Worm (Caenorhabditis elegans) whole organism, L4/young adult: ENCODE results near the gene rrsr-1.

Experiments
- W03F9.2 ChIP-seq: fragments of 150-350 bp; optimal IDR thresholded peaks from 2 replicates; lab custom pipeline; 2014; ENCODE audit warnings: missing biosample characterization, missing genetic modification characterization
- dao-5 ChIP-seq: sonication (generic microtip); optimal IDR thresholded peaks from 2 replicates; lab custom pipeline; 2016; ENCODE audit warnings: missing genotype, missing genetic modification characterization, moderate library complexity, missing compliant biosample characterization
- him-1 ChIP-seq: sonication (generic microtip); optimal IDR thresholded peaks from 2 replicates; lab custom pipeline; 2016; ENCODE audit warnings: missing genotype, missing genetic modification reagents, missing genetic modification characterization, missing compliant biosample characterization

Gene rrsr-1

DNA sequence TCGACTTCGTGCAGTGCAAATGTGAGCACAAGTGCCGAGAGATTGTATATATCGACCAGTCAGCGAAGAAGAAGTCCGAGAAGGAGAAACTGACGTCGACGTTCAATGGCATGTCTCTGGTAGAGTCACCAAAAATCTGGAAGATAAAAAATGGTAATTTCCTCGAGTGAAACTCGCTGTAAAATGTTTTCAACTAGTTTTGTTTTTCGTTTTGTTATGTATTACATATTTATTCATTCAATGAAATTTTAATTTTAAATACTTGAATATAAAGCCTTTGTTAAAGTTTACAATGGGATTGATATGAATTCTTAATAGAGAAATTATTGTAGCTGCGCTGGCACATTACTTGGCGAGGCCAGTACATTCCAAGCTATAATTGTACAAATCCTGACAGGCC, 5.0 kb downstream of the rrsr-1 start:
- TF ChIP-seq dao-5 (no peak), W03F9.2 (tag; lab: Kevin White, UChicago) (no peak), him-1 (tag; lab: Kevin White, UChicago) (no peak)

DNA sequence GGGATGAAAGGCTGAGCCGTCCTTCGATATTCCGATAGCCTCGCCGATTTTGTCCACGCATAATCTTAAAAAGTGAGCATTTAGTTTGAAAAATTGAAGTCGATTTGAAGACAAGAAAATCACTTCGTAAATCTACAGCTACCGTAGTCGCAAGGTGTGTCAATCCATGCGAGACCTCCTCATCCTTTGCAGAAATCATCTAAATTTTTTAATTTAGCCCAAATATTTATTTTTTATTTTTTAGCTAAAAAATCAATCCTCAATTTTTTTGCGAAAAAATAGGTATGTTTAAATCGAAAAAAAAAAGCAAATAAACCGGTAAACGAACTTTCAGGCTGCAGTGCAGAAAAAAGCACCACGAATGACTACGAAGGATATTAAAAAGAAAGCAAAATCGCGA, 7.1 kb downstream of the rrsr-1 start, which contains the start of the genes nxf-2 and set-31:
nxf-2 (minus strand) TSS at position 101 of the 400 bp plus-strand sequence.
set-31 (plus strand) TSS at position 169 of the 400 bp plus-strand sequence.
- TF ChIP-seq dao-5 (no peak), him-1 (tag; lab: Kevin White, UChicago) (no peak), W03F9.2 (tag; lab: Kevin White, UChicago) (no peak)

DNA sequence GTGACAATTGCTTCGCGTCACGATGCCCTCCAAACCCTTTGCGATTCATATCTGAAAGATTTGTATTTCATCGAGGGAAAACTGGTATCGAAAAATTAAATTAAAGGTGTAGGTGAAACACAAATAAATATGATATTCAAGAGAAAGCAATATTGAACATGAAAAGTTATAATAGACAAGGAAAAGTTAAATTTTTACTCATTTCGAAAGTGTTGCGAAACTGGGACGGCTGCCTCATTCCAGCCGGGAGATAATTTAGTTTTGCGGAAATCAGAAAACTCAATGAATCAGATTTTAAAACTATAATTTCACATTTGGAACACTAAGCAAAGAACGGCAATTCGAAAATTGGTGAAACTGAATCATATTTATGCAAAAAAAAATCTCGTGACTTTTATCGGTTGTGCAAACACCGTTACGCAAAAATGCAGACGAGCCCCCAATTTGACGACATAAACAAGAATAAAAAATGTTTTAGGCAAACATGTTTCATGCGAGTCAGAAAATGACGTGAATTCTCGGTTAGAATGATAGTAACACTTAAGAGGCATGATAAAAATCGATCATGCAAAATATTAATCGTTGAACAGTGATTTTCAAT, 9.7 kb downstream of the rrsr-1 start, which contains the start of the genes nxf-1 and C15H11.11:
nxf-1 (minus strand) TSS at position 51 of the 601 bp plus-strand sequence.
C15H11.11 (plus strand) TSS at position 536 of the 601 bp plus-strand sequence.
- peak; percentile 68 for TF ChIP-seq W03F9.2 (tag; lab: Kevin White, UChicago)
- TF ChIP-seq dao-5: no peak
- TF ChIP-seq him-1 (tag; lab: Kevin White, UChicago): no peak

DNA sequence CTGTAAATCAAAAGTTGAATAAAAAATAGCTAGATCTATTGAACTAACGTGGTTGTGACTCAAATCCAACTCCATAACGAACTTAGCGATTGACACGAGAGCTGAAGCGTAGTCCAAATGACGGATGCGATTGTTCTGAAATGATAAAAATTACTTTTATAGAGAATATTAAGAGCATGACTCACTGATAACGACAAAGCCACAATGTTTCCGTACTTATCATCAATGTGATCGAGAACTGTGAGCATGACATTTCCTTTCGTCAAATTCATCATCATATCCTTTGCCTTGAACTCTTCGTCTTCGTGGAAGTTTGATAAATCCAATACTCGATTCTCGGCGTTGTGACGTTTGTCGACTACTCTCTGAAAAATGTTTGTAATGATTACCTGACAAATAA, 10.8 kb downstream of the rrsr-1 start:
- TF ChIP-seq him-1 (tag; lab: Kevin White, UChicago) (no peak), W03F9.2 (tag; lab: Kevin White, UChicago) (no peak), dao-5 (no peak)

DNA sequence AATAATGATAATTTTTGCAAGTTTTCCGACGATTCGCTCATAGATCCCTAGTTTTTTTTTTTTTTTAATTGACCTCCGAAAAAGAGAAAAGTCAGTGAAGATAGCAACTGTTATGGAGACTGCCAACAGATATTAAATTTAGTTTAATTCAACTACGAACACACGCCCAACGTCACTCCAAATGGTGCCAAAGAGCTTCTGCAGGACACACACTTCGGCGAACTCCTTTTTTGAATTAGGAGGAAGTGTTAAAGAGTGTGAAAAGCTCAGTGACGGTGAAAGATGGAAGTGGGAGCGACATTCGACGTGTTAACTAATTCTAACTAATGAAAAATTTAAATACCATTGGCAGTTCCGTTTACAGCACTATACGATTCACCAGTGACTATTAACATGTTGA, 12.8 kb downstream of the rrsr-1 start:
- TF ChIP-seq dao-5 (no peak), him-1 (tag; lab: Kevin White, UChicago) (no peak), W03F9.2 (tag; lab: Kevin White, UChicago) (no peak)

DNA sequence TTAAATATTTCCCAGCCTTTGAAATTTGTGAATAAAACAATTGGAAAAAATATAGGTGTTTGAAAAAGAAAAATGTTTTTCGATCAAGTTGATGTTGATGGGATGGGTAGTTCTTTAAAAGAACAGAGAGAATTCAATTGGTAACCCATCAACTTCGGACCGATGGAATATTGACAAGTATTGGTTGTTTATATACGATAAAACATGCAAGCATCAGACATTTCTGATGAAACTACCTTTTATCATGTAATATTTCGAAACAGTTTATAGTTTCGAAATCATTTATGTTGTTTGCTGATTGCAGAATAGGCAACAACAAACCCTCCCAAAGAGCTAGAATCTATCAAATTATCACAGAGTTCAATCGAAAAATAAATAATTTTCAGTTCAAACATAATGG, 14.9 kb downstream of the rrsr-1 start:
- TF ChIP-seq dao-5: no peak
- no peak for TF ChIP-seq him-1 (tag; lab: Kevin White, UChicago)
- TF ChIP-seq W03F9.2 (tag; lab: Kevin White, UChicago): no peak

DNA sequence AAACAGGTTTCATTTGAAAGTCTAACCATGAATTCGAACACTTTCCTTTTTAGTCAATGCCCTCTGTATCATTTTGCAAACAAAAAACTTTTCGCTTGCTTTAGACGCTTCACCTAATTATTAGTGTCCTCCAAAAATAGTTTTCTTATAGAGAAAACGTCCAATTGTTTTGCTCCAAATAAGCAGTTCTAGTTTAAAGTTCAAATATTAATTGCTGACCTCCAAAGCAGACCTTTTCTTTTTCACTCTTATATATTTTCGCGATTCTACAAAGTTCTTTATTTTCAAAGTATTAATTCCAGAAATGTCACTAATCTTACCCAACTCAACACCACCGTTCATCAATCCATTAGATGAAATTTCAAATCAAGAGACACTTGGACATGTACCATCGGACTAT, 16.0 kb downstream of the rrsr-1 start, which contains the start of gene gnrr-2:
gnrr-2 (plus strand) TSS at position 301 of the 400 bp plus-strand sequence.
- TF ChIP-seq W03F9.2 (tag; lab: Kevin White, UChicago): no peak
- no peak for TF ChIP-seq him-1 (tag; lab: Kevin White, UChicago)
- no peak for TF ChIP-seq dao-5

DNA sequence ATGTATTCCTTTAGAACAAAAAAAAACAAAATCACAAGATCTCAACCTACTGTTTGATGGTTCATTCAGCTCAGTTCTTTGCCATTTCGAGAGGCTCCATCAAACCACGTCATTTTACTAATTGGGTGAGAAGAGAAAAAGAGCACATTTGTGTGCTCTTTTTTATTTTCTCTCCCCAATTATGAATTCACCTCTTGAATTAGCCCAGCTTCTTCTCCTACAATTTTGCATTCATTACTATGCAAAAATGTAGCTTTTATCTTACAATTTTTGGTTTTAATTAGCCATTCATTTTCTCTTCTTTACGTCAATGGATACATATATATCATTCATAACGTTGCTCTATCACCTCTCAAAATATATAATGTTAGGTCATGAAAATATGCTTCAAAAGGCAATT, 19.2 kb downstream of the rrsr-1 start:
- no peak for TF ChIP-seq W03F9.2 (tag; lab: Kevin White, UChicago)
- no peak for TF ChIP-seq him-1 (tag; lab: Kevin White, UChicago)
- TF ChIP-seq dao-5: no peak

DNA sequence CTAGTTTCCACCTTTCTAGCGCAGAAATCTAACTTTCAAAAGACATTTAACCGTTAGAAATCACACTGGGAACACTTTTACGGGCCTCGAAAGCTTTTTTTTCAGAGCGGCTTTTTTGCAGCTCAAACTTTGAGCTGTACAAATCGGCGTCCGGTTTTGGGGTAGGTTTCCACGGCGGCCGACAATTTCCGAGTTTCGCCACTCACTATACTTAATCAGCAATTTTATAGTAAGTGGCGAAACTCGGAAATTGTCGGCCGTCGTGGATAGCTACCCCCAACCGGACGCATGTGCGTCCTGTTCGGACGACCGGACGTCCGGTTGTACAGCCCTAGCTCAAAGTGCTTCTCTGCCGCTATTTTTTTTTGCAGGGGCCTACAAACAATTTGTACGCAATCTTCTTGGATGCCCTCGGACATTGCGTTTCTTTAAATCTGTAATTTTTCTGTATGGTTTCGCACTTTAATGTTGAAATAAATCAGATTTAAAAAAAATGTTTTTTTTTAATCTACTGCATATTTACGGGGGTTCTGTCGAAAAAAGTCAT, 28.6 kb downstream of the rrsr-1 start:
- TF ChIP-seq W03F9.2 (tag; lab: Kevin White, UChicago) (no peak), him-1 (tag; lab: Kevin White, UChicago) (no peak), dao-5 (no peak)

DNA sequence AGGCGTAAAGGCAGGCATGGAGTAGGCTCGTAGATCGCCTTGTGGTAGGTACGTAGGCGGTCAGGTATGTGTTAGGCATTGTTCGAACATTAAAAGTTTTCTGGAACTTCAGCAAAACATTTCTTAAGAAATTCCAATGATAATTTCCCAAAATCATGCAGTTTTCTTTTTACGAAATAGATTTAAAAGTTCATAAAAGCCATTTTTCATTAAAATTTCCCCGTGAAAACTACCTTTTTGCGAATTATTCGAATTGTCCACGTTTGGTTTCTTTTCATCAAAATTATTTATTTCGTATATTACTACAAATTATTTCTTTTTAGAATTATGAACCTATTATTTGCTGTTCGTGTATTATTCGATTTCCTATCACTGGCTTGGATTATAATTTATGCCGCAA, 30.1 kb downstream of the rrsr-1 start, which contains the start of gene C15H11.13:
C15H11.13 (plus strand) TSS at position 301 of the 400 bp plus-strand sequence.
- TF ChIP-seq him-1 (tag; lab: Kevin White, UChicago) (no peak), dao-5 (no peak), W03F9.2 (tag; lab: Kevin White, UChicago) (no peak)

DNA sequence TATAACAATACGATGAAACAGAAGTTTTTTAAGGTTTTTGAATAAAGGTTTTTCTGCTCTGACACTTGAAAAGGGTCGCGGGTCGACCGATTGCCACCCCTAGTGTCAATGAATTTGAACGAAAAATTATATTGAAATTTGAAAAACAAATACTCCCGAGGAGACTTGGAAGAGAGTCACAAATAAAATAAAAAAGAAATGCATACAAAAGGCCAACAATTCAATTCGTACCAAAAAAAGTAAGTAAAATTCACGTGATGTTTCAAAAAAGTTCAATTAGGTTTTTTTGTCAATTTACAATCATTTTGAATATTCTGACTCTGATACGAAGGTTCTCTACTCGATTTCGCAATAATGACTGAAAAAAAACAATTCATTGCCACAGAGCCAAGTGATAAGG, 31.3 kb downstream of the rrsr-1 start, which contains the start of gene C15H11.1:
C15H11.1 (plus strand) TSS at position 301 of the 400 bp plus-strand sequence.
- TF ChIP-seq dao-5 (no peak), W03F9.2 (tag; lab: Kevin White, UChicago) (no peak), him-1 (tag; lab: Kevin White, UChicago) (no peak)

DNA sequence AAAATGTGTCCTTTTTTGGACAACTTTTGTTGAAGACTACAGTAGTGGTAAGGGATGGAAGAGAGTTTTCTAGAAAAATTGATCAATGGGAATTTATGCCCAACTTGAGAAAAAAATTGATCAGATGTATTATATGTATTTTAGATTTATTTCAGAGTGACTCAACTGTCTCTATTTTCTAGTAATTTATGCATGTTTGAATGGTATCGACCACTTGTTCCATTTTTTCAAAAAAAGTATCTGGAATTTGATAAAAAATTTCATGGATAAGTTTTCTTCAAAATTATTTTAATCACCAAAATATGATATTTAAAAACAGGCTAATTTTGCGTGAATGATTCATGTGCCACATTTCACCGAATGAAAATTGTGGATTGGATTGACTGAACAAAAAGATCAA, 33.0 kb downstream of the rrsr-1 start, which contains the start of gene C15H11.10:
C15H11.10 (plus strand) TSS at position 301 of the 400 bp plus-strand sequence.
- TF ChIP-seq W03F9.2 (tag; lab: Kevin White, UChicago) (no peak), dao-5 (no peak)

DNA sequence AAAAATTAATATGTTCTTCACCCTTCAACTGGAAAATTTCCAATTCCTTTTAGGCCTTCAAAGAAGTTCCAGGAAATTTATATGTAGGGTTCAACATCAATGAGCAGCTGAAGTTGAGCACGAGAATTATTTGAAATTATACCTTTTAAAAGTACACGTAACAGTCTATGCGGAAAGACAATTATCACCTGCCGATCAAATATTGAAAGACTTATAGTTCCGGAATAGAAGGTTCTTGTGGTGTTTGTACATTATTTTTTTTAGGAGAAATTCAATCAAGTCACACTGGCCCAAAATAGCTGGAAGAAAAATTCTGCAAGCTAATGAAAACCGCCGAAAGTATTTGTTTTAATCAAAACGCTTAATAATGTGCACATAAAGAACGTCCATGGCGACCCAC, 44.6 kb downstream of the rrsr-1 start:
- TF ChIP-seq him-1 (tag; lab: Kevin White, UChicago): no peak
- no peak for TF ChIP-seq dao-5
- no peak for TF ChIP-seq W03F9.2 (tag; lab: Kevin White, UChicago)

DNA sequence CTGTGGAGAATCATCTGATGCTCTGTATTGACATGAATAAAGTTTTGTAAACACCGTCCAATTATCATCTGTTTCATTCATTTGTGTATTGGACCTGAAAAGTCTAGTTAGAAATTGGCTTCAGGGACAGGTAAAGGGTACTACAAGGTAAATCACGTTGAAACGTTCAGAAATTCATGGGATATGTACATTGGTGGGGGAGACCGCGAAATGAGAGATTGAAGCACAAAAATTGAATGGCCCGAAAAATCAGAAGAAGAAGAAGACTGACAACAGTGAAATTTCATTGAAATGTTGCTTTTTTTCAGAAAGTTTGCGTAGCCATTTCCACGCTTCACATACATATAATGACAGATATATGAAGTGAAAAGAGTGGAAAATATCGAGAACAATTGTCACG, 45.8 kb downstream of the rrsr-1 start, which contains the start of gene npr-43:
npr-43 (minus strand) TSS at position 101 of the 400 bp plus-strand sequence.
- TF ChIP-seq him-1 (tag; lab: Kevin White, UChicago) (no peak), dao-5 (no peak), W03F9.2 (tag; lab: Kevin White, UChicago) (no peak)
